Fruit fly (Drosophila melanogaster) whole organism, embryonic: ENCODE results near the gene CG17549.

Experiments used
- ATbp ChIP-seq: fragments of 200-800 bp; sonication (Bioruptor generic); optimal IDR thresholded peaks from 2 replicates; lab custom pipeline; 2017; ENCODE audit warnings: missing biosample characterization, mild to moderate bottlenecking, missing genetic modification characterization, missing genetic modification reagents
- Ada2b ChIP-seq: fragments of 200-800 bp; sonication (Bioruptor generic); IDR thresholded peaks from 2 replicates; pipeline ENCODE4 v1.3.6; 2022; ENCODE audit warnings: missing biosample characterization, missing genetic modification characterization
- Adf1 ChIP-seq: fragments of 200-800 bp; sonication (Bioruptor generic); IDR thresholded peaks from 2 replicates; pipeline ENCODE4 v1.3.6; 2022; ENCODE audit warnings: missing biosample characterization, missing genetic modification characterization
- CG10147 ChIP-seq: fragments of 200-800 bp; sonication (Bioruptor generic); optimal IDR thresholded peaks from 2 replicates; lab custom pipeline; 2019; ENCODE audit warnings: missing biosample characterization, mild to moderate bottlenecking, missing genetic modification characterization, moderate library complexity
- CG12236 ChIP-seq: fragments of 200-800 bp; sonication (Bioruptor generic); optimal IDR thresholded peaks from 2 replicates; lab custom pipeline; 2016; ENCODE audit warnings: missing biosample characterization, missing genetic modification characterization
- CG12659 ChIP-seq: fragments of 200-800 bp; sonication (Bioruptor generic); optimal IDR thresholded peaks from 3 replicates; lab custom pipeline; 2017; ENCODE audit warnings: mild to moderate bottlenecking, missing biosample characterization, missing genetic modification reagents, missing genetic modification characterization
- CG13424 ChIP-seq: fragments of 200-800 bp; sonication (Bioruptor generic); optimal IDR thresholded peaks from 2 replicates; lab custom pipeline; 2019; ENCODE audit warnings: missing biosample characterization, mild to moderate bottlenecking, missing genetic modification characterization, moderate library complexity
- CG14014 ChIP-seq: fragments of 200-800 bp; sonication (Bioruptor generic); IDR thresholded peaks from 2 replicates; pipeline ENCODE4 v1.3.6; 2022; ENCODE audit warnings: missing biosample characterization, missing genetic modification characterization
- CG15269 ChIP-seq: fragments of 200-800 bp; sonication (Bioruptor generic); optimal IDR thresholded peaks from 2 replicates; lab custom pipeline; 2018; ENCODE audit warnings: missing biosample characterization, mild to moderate bottlenecking, missing genetic modification characterization, moderate library complexity
- CG18011 ChIP-seq: fragments of 200-800 bp; sonication (Bioruptor generic); optimal IDR thresholded peaks from 2 replicates; lab custom pipeline; 2017; ENCODE audit warnings: missing biosample characterization, missing genetic modification characterization, mild to moderate bottlenecking, moderate library complexity, missing genotype
- CG2199 ChIP-seq: fragments of 200-800 bp; sonication (Bioruptor generic); IDR thresholded peaks from 3 replicates; pipeline ENCODE4 v1.3.6; 2022; ENCODE audit warnings: missing biosample characterization, missing genetic modification characterization
- CG2678 ChIP-seq: fragments of 200-800 bp; sonication (Bioruptor generic); optimal IDR thresholded peaks from 3 replicates; lab custom pipeline; 2019; ENCODE audit warnings: missing biosample characterization, mild to moderate bottlenecking, missing genetic modification characterization, moderate library complexity
- CG3281 ChIP-seq: fragments of 200-800 bp; sonication (Bioruptor generic); optimal IDR thresholded peaks from 3 replicates; lab custom pipeline; 2017; ENCODE audit warnings: missing biosample characterization, mild to moderate bottlenecking, missing genetic modification characterization
- CG4360 ChIP-seq: fragments of 200-800 bp; sonication (Bioruptor generic); IDR thresholded peaks from 2 replicates; pipeline ENCODE4 v1.3.6; 2022; ENCODE audit warnings: missing biosample characterization, missing genetic modification characterization
- CG4404 ChIP-seq: fragments of 200-800 bp; sonication (Bioruptor generic); IDR thresholded peaks from 2 replicates; pipeline ENCODE4 v1.3.6; 2022; ENCODE audit warnings: missing biosample characterization, missing genetic modification characterization
- CG6689 ChIP-seq: fragments of 200-800 bp; sonication (Bioruptor generic); IDR thresholded peaks from 2 replicates; pipeline ENCODE4 v1.3.6; 2022; ENCODE audit warnings: missing biosample characterization, missing genetic modification characterization
- CG6791 ChIP-seq: fragments of 200-800 bp; sonication (Bioruptor generic); IDR thresholded peaks from 3 replicates; pipeline ENCODE4 v1.3.6; 2022; ENCODE audit warnings: missing biosample characterization, missing genetic modification characterization; ENCODE audit not compliant: partially characterized antibody
- CG8290 ChIP-seq, 3 experiments: fragments of 200-800 bp; sonication (Bioruptor generic); optimal IDR thresholded peaks; 2 replicates each; lab custom pipeline; 2016 to 2019; ENCODE audit warnings: missing biosample characterization in 3 of 3, missing genetic modification characterization in 3 of 3, mild to moderate bottlenecking in 2 of 3, moderate library complexity in 1 of 3
- CG9437 ChIP-seq: fragments of 200-800 bp; sonication (Bioruptor generic); optimal IDR thresholded peaks from 2 replicates; lab custom pipeline; 2018; ENCODE audit warnings: missing biosample characterization, mild to moderate bottlenecking, missing genetic modification characterization
- CTCF ChIP-seq: fragments of 200-800 bp; sonication (Bioruptor generic); optimal IDR thresholded peaks from 2 replicates; lab custom pipeline; 2017; ENCODE audit warnings: missing biosample characterization, mild to moderate bottlenecking, missing genetic modification characterization, moderate library complexity
- E2f2 ChIP-seq: fragments of 200-800 bp; sonication (Bioruptor generic); IDR thresholded peaks from 2 replicates; pipeline ENCODE4 v1.3.6; 2022; ENCODE audit warnings: missing biosample characterization, missing genetic modification characterization
- Med ChIP-seq: fragments of 200-800 bp; sonication (Bioruptor generic); peaks from one replicate; lab custom pipeline; 2016; ENCODE audit warnings: missing biosample characterization, missing genetic modification characterization, mild to moderate bottlenecking, inconsistent platforms, moderate library complexity
- Nf-YC ChIP-seq: fragments of 200-800 bp; optimal IDR thresholded peaks from 3 replicates; lab custom pipeline; 2019; ENCODE audit warnings: missing biosample characterization, mild to moderate bottlenecking, missing genetic modification characterization, moderate library complexity
- Oaz ChIP-seq: fragments of 200-800 bp; sonication (Bioruptor generic); IDR thresholded peaks from 2 replicates; pipeline ENCODE4 v1.3.6; 2022; ENCODE audit warnings: missing biosample characterization, missing genetic modification characterization
- Oli ChIP-seq: fragments of 200-800 bp; sonication (Bioruptor generic); optimal IDR thresholded peaks from 2 replicates; lab custom pipeline; 2018; ENCODE audit warnings: missing biosample characterization, mild to moderate bottlenecking, missing genetic modification characterization, moderate library complexity
- Pdp1 ChIP-seq, 2 experiments: fragments of 200-800 bp; sonication (Bioruptor generic); optimal IDR thresholded peaks; 3 replicates each; lab custom pipeline; 2016; ENCODE audit warnings: missing biosample characterization in 2 of 2, missing genetic modification characterization in 2 of 2, mild to moderate bottlenecking in 1 of 2, moderate library complexity in 1 of 2
- Rfx ChIP-seq: fragments of 200-800 bp; sonication (Bioruptor generic); IDR thresholded peaks from 2 replicates; pipeline ENCODE4 v1.3.6; 2022; ENCODE audit warnings: missing biosample characterization, missing genetic modification characterization
- caup ChIP-seq: fragments of 200-800 bp; sonication (Bioruptor generic); optimal IDR thresholded peaks from 3 replicates; lab custom pipeline; 2017; ENCODE audit warnings: missing biosample characterization, mild to moderate bottlenecking, missing genetic modification characterization, moderate library complexity; ENCODE audit not compliant: severe bottlenecking
- dm ChIP-seq: fragments of 200-800 bp; sonication (Bioruptor generic); optimal IDR thresholded peaks from 3 replicates; lab custom pipeline; 2016; ENCODE audit warnings: missing biosample characterization, missing genetic modification characterization
- gsb ChIP-seq: fragments of 200-800 bp; sonication (Bioruptor generic); IDR thresholded peaks from 2 replicates; pipeline ENCODE4 v1.3.6; 2022; ENCODE audit warnings: missing biosample characterization, missing genetic modification characterization
- hkb ChIP-seq, 2 experiments: fragments of 200-800 bp in 1 of 2; fragments of >200 bp in 1 of 2; sonication (Bioruptor generic) in 1 of 2; IDR thresholded peaks in 1 of 2; optimal IDR thresholded peaks in 1 of 2; 2 replicates each; pipeline versions ENCODE4 v1.3.6 to Lab custom; 2017 to 2022; ENCODE audit warnings: missing biosample characterization in 1 of 2, missing genetic modification characterization in 1 of 2
- rib ChIP-seq: fragments of 200-800 bp; sonication (Bioruptor generic); IDR thresholded peaks from 2 replicates; pipeline ENCODE4 v1.3.6; 2022; ENCODE audit warnings: missing biosample characterization, missing genetic modification characterization
- sens ChIP-seq: fragments of 200-800 bp; sonication (Bioruptor generic); peaks from one replicate; lab custom pipeline; 2016; ENCODE audit warnings: missing biosample characterization, missing genetic modification characterization
- seq ChIP-seq: fragments of 200-800 bp; sonication (Bioruptor generic); IDR thresholded peaks from 2 replicates; pipeline ENCODE4 v1.3.6; 2022; ENCODE audit warnings: missing biosample characterization, missing genetic modification characterization
- sisA ChIP-seq: fragments of 200-800 bp; sonication (Bioruptor generic); IDR thresholded peaks from 2 replicates; pipeline ENCODE4 v1.3.6; 2022; ENCODE audit warnings: missing biosample characterization, missing genetic modification characterization
- sr ChIP-seq: fragments of 200-800 bp; sonication (Bioruptor generic); IDR thresholded peaks from 3 replicates; pipeline ENCODE4 v1.3.6; 2022; ENCODE audit warnings: missing biosample characterization, missing genetic modification characterization
- stwl ChIP-seq: fragments of 200-800 bp; sonication (Bioruptor generic); optimal IDR thresholded peaks from 3 replicates; lab custom pipeline; 2018; ENCODE audit warnings: missing biosample characterization, mild to moderate bottlenecking, missing genetic modification characterization, moderate library complexity
- tin ChIP-seq: fragments of 200-800 bp; sonication (Bioruptor generic); optimal IDR thresholded peaks from 3 replicates; lab custom pipeline; 2016; ENCODE audit warnings: missing biosample characterization, missing genetic modification characterization
- usp ChIP-seq: fragments of >200 bp; optimal IDR thresholded peaks from 2 replicates; lab custom pipeline; 2017; ENCODE audit warnings: missing biosample characterization, missing genetic modification characterization
- wdn ChIP-seq: fragments of 200-800 bp; sonication (Bioruptor generic); IDR thresholded peaks from 2 replicates; pipeline ENCODE4 v1.3.6; 2022; ENCODE audit warnings: missing biosample characterization, missing genetic modification characterization
- z ChIP-seq: fragments of 200-800 bp; sonication (Bioruptor generic); IDR thresholded peaks from 3 replicates; pipeline ENCODE4 v1.3.6; 2022; ENCODE audit warnings: missing biosample characterization, missing genetic modification characterization

The CG17549 gene

dm6 chr2L:19415859-19416258, 26.0 kb upstream of the CG17549 start (continued):
- TF ChIP-seq CG14014 (peak; percentile 45; the same call in 1 of the 2 replicates), Oaz (no peak), CG10147 (GFP tag; lab: Kevin White, UChicago) (peak; percentile 15), CG3281 (GFP tag; lab: Kevin White, UChicago) (peak; percentile 41), Adf1 (0 out of 2 replicates have a peak, but pooled peaks have one; percentile 23), tin (no peak), CG6791 (no peak), Oli (no peak), caup (GFP tag; lab: Kevin White, UChicago) (peak; percentile 16), CG18011 (GFP tag; lab: Kevin White, UChicago) (no peak), wdn (GFP tag; lab: Robert Waterston, UW) (0 out of 2 replicates have a peak, but pooled peaks have one; percentile 16), sisA (no peak), Ada2b (0 out of 2 replicates have a peak, but pooled peaks have one; percentile 7), CG15269 (tag; lab: Kevin White, UChicago) (peak; percentile 66), E2f2 (GFP tag; lab: Robert Waterston, UW) (no peak), CG8290 (GFP tag; optimal IDR thresholded peaks at IDR 0.05; lab: Kevin White, UChicago) (no peak), CG8290 (tag; optimal IDR thresholded peaks at IDR 0.05; lab: Kevin White, UChicago) (peak in 1 of 2 experiments; percentile 17), usp (GFP tag; lab: Kevin White, UChicago) (no peak), CG4404 (GFP tag; lab: Robert Waterston, UW) (no peak), hkb (optimal IDR thresholded peaks at IDR 0.05; lab: Kevin White, UChicago) (no peak), hkb (GFP tag; IDR thresholded peaks at IDR 0.05; lab: Robert Waterston, UW) (0 out of 2 replicates have a peak, but pooled peaks have one; percentile 36), Nf-YC (peak; percentile 4), CG6689 (no peak), CG12659 (peak; percentile 35), ATbp (no peak), CG2678 (tag; lab: Kevin White, UChicago) (peak; percentile 40), Rfx (GFP tag; lab: Robert Waterston, UW) (peak; percentile 40; the same call in 1 of the 2 replicates), seq (GFP tag; lab: Robert Waterston, UW) (no peak)

dm6 chr2L:19415133-19415532, 25.3 kb upstream of the CG17549 start:
- TF ChIP-seq CG9437 (GFP tag; lab: Kevin White, UChicago), result no peak
- peak; percentile 94 for TF ChIP-seq z (GFP tag; lab: Robert Waterston, UW)
- peak; percentile 53 for TF ChIP-seq sens (GFP tag; lab: Kevin White, UChicago)
- TF ChIP-seq CTCF (GFP tag; lab: Kevin White, UChicago), result peak; percentile 91
- TF ChIP-seq Med (GFP tag; lab: Kevin White, UChicago), result peak; percentile 44
- TF ChIP-seq CG2199 (GFP tag; lab: Robert Waterston, UW), result 0 out of 3 replicates have a peak, but pooled peaks have one; percentile 18
- no peak for TF ChIP-seq hkb (optimal IDR thresholded peaks at IDR 0.05; lab: Kevin White, UChicago)
- no peak for TF ChIP-seq hkb (GFP tag; IDR thresholded peaks at IDR 0.05; lab: Robert Waterston, UW)
- TF ChIP-seq Pdp1 (GFP tag; optimal IDR thresholded peaks at IDR 0.05; lab: Kevin White, UChicago), result peak in 1 of 2 experiments; percentile 53
- no peak for TF ChIP-seq CG13424
- peak; percentile 62; the same call in 2 of the 3 replicates for TF ChIP-seq sr (GFP tag; lab: Robert Waterston, UW)
- no peak for TF ChIP-seq rib (GFP tag; lab: Robert Waterston, UW)
- TF ChIP-seq stwl, result peak; percentile 19
- no peak for TF ChIP-seq dm
- TF ChIP-seq CG4360 (GFP tag; lab: Robert Waterston, UW), result peak; percentile 89
- no peak for TF ChIP-seq gsb (GFP tag; lab: Robert Waterston, UW)
- no peak for TF ChIP-seq CG12236
